Fruit fly (Drosophila melanogaster) whole organism, embryonic: ENCODE results near the gene St2.

Experiments used
- Awh ChIP-seq: fragments of 200-800 bp; sonication (Bioruptor generic); IDR thresholded peaks from 2 replicates; pipeline ENCODE4, ENCODE4 v1.3.6; 2022; ENCODE audit warnings: missing biosample characterization, missing genetic modification characterization
- Blimp-1 ChIP-seq: fragments of 200-800 bp; sonication (Bioruptor generic); optimal IDR thresholded peaks from 3 replicates; lab custom pipeline; 2018; ENCODE audit warnings: missing biosample characterization, missing genetic modification characterization, mild to moderate bottlenecking, moderate library complexity, missing genetic modification reagents
- CG10565 ChIP-seq: fragments of 200-800 bp; sonication (Bioruptor generic); optimal IDR thresholded peaks from 3 replicates; lab custom pipeline; 2016; ENCODE audit warnings: missing biosample characterization, mild to moderate bottlenecking, missing genetic modification characterization
- CG11085 ChIP-seq: fragments of 200-800 bp; sonication (Bioruptor generic); IDR thresholded peaks from 2 replicates; pipeline ENCODE4 v1.3.6; 2022; ENCODE audit warnings: missing biosample characterization, missing genetic modification characterization
- CG12071 ChIP-seq: fragments of 200-800 bp; sonication (Bioruptor generic); optimal IDR thresholded peaks from 3 replicates; lab custom pipeline; 2018; ENCODE audit warnings: missing biosample characterization, mild to moderate bottlenecking, missing genetic modification characterization
- CG14014 ChIP-seq: fragments of 200-800 bp; sonication (Bioruptor generic); IDR thresholded peaks from 2 replicates; pipeline ENCODE4 v1.3.6; 2022; ENCODE audit warnings: missing biosample characterization, missing genetic modification characterization
- CG14667 ChIP-seq: fragments of 200-800 bp; sonication (Bioruptor generic); IDR thresholded peaks from 2 replicates; pipeline ENCODE4 v1.3.6; 2022; ENCODE audit warnings: missing biosample characterization, missing genetic modification characterization
- CG14860 ChIP-seq: fragments of 200-800 bp; sonication (Bioruptor generic); IDR thresholded peaks from 3 replicates; pipeline ENCODE4 v1.3.6; 2022; ENCODE audit warnings: missing biosample characterization, missing genetic modification characterization; ENCODE audit not compliant: partially characterized antibody
- CG16815 ChIP-seq: fragments of 200-800 bp; sonication (Bioruptor generic); optimal IDR thresholded peaks from 3 replicates; lab custom pipeline; 2017; ENCODE audit warnings: missing biosample characterization, mild to moderate bottlenecking, missing genetic modification characterization
- CG17359 ChIP-seq: fragments of 200-800 bp; sonication (Bioruptor generic); optimal IDR thresholded peaks from 3 replicates; lab custom pipeline; 2018; ENCODE audit warnings: missing biosample characterization, mild to moderate bottlenecking, missing genetic modification characterization, moderate library complexity
- CG2712 ChIP-seq: fragments of 200-800 bp; optimal IDR thresholded peaks from 3 replicates; lab custom pipeline; 2019; ENCODE audit warnings: missing biosample characterization, mild to moderate bottlenecking, missing genetic modification characterization, moderate library complexity
- CG31365 ChIP-seq: fragments of 200-800 bp; sonication (Bioruptor generic); optimal IDR thresholded peaks from 2 replicates; lab custom pipeline; 2018; ENCODE audit warnings: missing biosample characterization, mild to moderate bottlenecking, missing genetic modification characterization
- CG3163 ChIP-seq: fragments of 200-800 bp; sonication (Bioruptor generic); optimal IDR thresholded peaks from 3 replicates; lab custom pipeline; 2016; ENCODE audit warnings: missing biosample characterization, missing genetic modification characterization
- CG3407 ChIP-seq: fragments of 200-800 bp; sonication (Bioruptor generic); optimal IDR thresholded peaks from 2 replicates; lab custom pipeline; 2018; ENCODE audit warnings: missing biosample characterization, mild to moderate bottlenecking, missing genetic modification characterization
- CG34224 ChIP-seq: fragments of 200-800 bp; sonication (Bioruptor generic); IDR thresholded peaks from 3 replicates; pipeline ENCODE4 v1.3.6; 2022; ENCODE audit warnings: missing biosample characterization, missing genetic modification characterization; ENCODE audit not compliant: partially characterized antibody
- CG6175 ChIP-seq: fragments of 200-800 bp; sonication (Bioruptor generic); IDR thresholded peaks from 3 replicates; pipeline ENCODE4 v1.3.6; 2022; ENCODE audit warnings: missing biosample characterization, missing genetic modification characterization
- CG7963 ChIP-seq: fragments of 200-800 bp; sonication (Bioruptor generic); IDR thresholded peaks from 3 replicates; pipeline ENCODE4 v1.3.6; 2022; ENCODE audit warnings: missing biosample characterization, missing genetic modification characterization; ENCODE audit not compliant: partially characterized antibody
- CG8924 ChIP-seq: fragments of 200-800 bp; optimal IDR thresholded peaks from 3 replicates; lab custom pipeline; 2019; ENCODE audit warnings: missing biosample characterization, mild to moderate bottlenecking, missing genetic modification characterization, moderate library complexity
- CG9437 ChIP-seq: fragments of 200-800 bp; sonication (Bioruptor generic); optimal IDR thresholded peaks from 2 replicates; lab custom pipeline; 2018; ENCODE audit warnings: missing biosample characterization, mild to moderate bottlenecking, missing genetic modification characterization
- CTCF ChIP-seq: fragments of 200-800 bp; sonication (Bioruptor generic); optimal IDR thresholded peaks from 2 replicates; lab custom pipeline; 2017; ENCODE audit warnings: missing biosample characterization, mild to moderate bottlenecking, missing genetic modification characterization, moderate library complexity
- CoRest ChIP-seq: fragments of 200-800 bp; sonication (Bioruptor generic); optimal IDR thresholded peaks from 3 replicates; lab custom pipeline; 2018; ENCODE audit warnings: missing biosample characterization, mild to moderate bottlenecking, missing genetic modification characterization, moderate library complexity
- E2f1 ChIP-seq: fragments of 200-800 bp; sonication (Bioruptor generic); IDR thresholded peaks from 2 replicates; pipeline ENCODE4 v1.3.6; 2022; ENCODE audit warnings: missing biosample characterization, missing genetic modification characterization
- H2.0 ChIP-seq: fragments of 200-800 bp; sonication (Bioruptor generic); IDR thresholded peaks from 2 replicates; pipeline ENCODE4 v1.3.6; 2022; ENCODE audit warnings: missing biosample characterization, missing genetic modification characterization
- HHEX ChIP-seq: fragments of 200-800 bp; sonication (Bioruptor generic); optimal IDR thresholded peaks from 3 replicates; lab custom pipeline; 2017; ENCODE audit warnings: missing biosample characterization, mild to moderate bottlenecking, missing genetic modification characterization, missing genetic modification reagents
- Kr ChIP-seq: fragments of 200-800 bp; sonication (Bioruptor generic); optimal IDR thresholded peaks from 2 replicates; lab custom pipeline; 2017; ENCODE audit warnings: missing biosample characterization, mild to moderate bottlenecking, missing genetic modification characterization
- Mad ChIP-seq: fragments of 200-800 bp; sonication (Bioruptor generic); optimal IDR thresholded peaks from 2 replicates; lab custom pipeline; 2016; ENCODE audit warnings: missing biosample characterization, missing genetic modification characterization
- Nf-YB ChIP-seq: fragments of 200-800 bp; sonication (Bioruptor generic); optimal IDR thresholded peaks from 3 replicates; lab custom pipeline; 2019; ENCODE audit warnings: missing biosample characterization, mild to moderate bottlenecking, missing genetic modification characterization, moderate library complexity
- Rx ChIP-seq: fragments of 200-800 bp; sonication (Bioruptor generic); IDR thresholded peaks from 2 replicates; pipeline ENCODE4 v1.3.6; 2022; ENCODE audit warnings: missing biosample characterization, missing genetic modification characterization
- TFAM ChIP-seq: fragments of 200-800 bp; sonication (Bioruptor generic); optimal IDR thresholded peaks from 2 replicates; lab custom pipeline; 2017; ENCODE audit warnings: missing biosample characterization, missing genetic modification characterization, inconsistent platforms
- Taf1 ChIP-seq: fragments of 200-800 bp; sonication (Bioruptor generic); IDR thresholded peaks from 2 replicates; pipeline ENCODE4 v1.3.6; 2022; ENCODE audit warnings: missing biosample characterization, missing genetic modification characterization
- ac ChIP-seq: fragments of 200-800 bp; sonication (Bioruptor generic); optimal IDR thresholded peaks from 3 replicates; lab custom pipeline; 2017; ENCODE audit warnings: missing biosample characterization, mild to moderate bottlenecking, missing genetic modification characterization
- amos ChIP-seq: fragments of 200-800 bp; sonication (Bioruptor generic); IDR thresholded peaks from 2 replicates; pipeline ENCODE4 v1.3.6; 2022; ENCODE audit warnings: missing biosample characterization, missing genetic modification characterization; ENCODE audit not compliant: partially characterized antibody
- bab2 ChIP-seq: fragments of 200-800 bp; sonication (Bioruptor generic); optimal IDR thresholded peaks from 2 replicates; lab custom pipeline; 2016; ENCODE audit warnings: missing biosample characterization, missing genetic modification characterization
- bsh ChIP-seq, 2 experiments: fragments of 200-800 bp; sonication (Bioruptor generic); optimal IDR thresholded peaks; 2 replicates each; lab custom pipeline; 2017 to 2018; ENCODE audit warnings: mild to moderate bottlenecking in 2 of 2, missing biosample characterization in 2 of 2, missing genetic modification characterization in 2 of 2, moderate library complexity in 1 of 2
- btn ChIP-seq: fragments of 200-800 bp; sonication (Bioruptor generic); optimal IDR thresholded peaks from 2 replicates; lab custom pipeline; 2016; ENCODE audit warnings: missing biosample characterization, missing genetic modification characterization
- cwo ChIP-seq: fragments of 200-800 bp; sonication (Bioruptor generic); optimal IDR thresholded peaks from 3 replicates; lab custom pipeline; 2017; ENCODE audit warnings: missing biosample characterization, missing genetic modification characterization, mild to moderate bottlenecking, moderate library complexity, missing genetic modification reagents
- emc ChIP-seq: fragments of 200-800 bp; sonication (Bioruptor generic); optimal IDR thresholded peaks from 2 replicates; lab custom pipeline; 2016; ENCODE audit warnings: missing biosample characterization, missing genetic modification characterization
- eyg ChIP-seq: fragments of 200-800 bp; sonication (Bioruptor generic); optimal IDR thresholded peaks from 3 replicates; lab custom pipeline; 2016; ENCODE audit warnings: missing biosample characterization, missing genetic modification characterization
- fd102C ChIP-seq: fragments of 200-800 bp; sonication (Bioruptor generic); optimal IDR thresholded peaks from 2 replicates; lab custom pipeline; 2018; ENCODE audit warnings: missing biosample characterization, mild to moderate bottlenecking, missing genetic modification characterization, moderate library complexity
- jigr1 ChIP-seq: fragments of 200-800 bp; sonication (Bioruptor generic); IDR thresholded peaks from 3 replicates; pipeline ENCODE4 v1.3.6; 2022; ENCODE audit warnings: missing biosample characterization, missing genetic modification characterization
- nom ChIP-seq: fragments of 200-800 bp; sonication (Bioruptor generic); optimal IDR thresholded peaks from 2 replicates; lab custom pipeline; 2017; ENCODE audit warnings: missing biosample characterization, missing genetic modification characterization, mild to moderate bottlenecking, moderate library complexity, missing genetic modification reagents
- pho ChIP-seq: fragments of 200-800 bp; sonication (Bioruptor generic); optimal IDR thresholded peaks from 2 replicates; lab custom pipeline; 2016; ENCODE audit warnings: missing biosample characterization, missing genetic modification characterization
- pros ChIP-seq: fragments of 200-800 bp; sonication (Bioruptor generic); optimal IDR thresholded peaks from 3 replicates; lab custom pipeline; 2019; ENCODE audit warnings: missing biosample characterization, mild to moderate bottlenecking, missing genetic modification characterization, moderate library complexity
- sim ChIP-seq: fragments of 200-800 bp; sonication (Bioruptor generic); IDR thresholded peaks from 2 replicates; pipeline ENCODE4 v1.3.6; 2022; ENCODE audit warnings: missing biosample characterization, missing genetic modification characterization
- sug ChIP-seq: fragments of 200-800 bp; optimal IDR thresholded peaks from 2 replicates; lab custom pipeline; 2019; ENCODE audit warnings: missing biosample characterization, mild to moderate bottlenecking, missing genetic modification characterization, moderate library complexity
- trh ChIP-seq: fragments of 200-800 bp; sonication (Bioruptor generic); optimal IDR thresholded peaks from 2 replicates; lab custom pipeline; 2016; ENCODE audit warnings: missing biosample characterization, missing genetic modification characterization
- vvl ChIP-seq: fragments of 200-800 bp; sonication (Bioruptor generic); IDR thresholded peaks from 2 replicates; pipeline ENCODE4 v1.3.6; 2022; ENCODE audit warnings: missing biosample characterization, missing genetic modification characterization
- wek ChIP-seq: fragments of 200-800 bp; sonication (Bioruptor generic); optimal IDR thresholded peaks from 3 replicates; lab custom pipeline; 2018; ENCODE audit warnings: missing biosample characterization, mild to moderate bottlenecking, missing genetic modification characterization, moderate library complexity

Gene St2

DNA sequence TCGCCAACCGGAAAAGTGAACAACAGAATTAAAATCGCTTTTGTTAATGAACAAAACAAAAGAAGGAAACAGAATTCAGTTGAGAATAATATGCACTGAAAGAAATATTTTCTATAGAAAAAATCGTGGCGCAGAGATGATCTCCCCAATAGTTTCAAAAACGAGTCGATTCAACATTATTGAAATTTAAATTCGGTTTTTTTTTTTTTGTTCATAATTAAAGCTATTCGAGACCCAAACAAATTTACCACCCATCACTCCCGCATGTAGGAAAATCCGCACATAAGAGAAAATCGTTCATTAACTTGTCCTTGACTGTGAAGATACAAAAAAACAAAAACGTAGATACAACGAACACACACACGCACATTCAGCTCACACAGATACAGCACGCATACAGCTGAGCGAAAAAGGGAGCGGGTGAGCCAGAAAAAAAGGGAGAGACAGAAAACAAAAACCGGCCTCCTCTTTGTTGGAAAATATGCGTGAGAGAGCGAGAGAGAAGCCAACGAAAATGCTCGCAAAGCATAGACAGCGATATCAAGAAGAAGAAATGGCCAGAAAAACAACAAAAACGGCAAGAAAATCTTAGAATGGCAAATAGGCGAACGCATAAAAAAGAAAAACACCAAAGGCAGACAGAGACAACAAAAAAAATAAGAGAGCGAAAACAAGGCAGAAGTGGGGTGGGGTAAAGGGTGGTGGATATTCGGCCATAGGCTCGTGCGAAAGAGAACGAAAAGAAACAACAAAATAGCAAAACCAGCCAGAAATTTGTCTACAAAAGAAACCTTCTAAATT is 31.4 kb upstream of the St2 start (continued):
- TF ChIP-seq CG34224 (GFP tag; lab: Robert Waterston, UW) (peak; percentile 64), HHEX (peak; percentile 37), CG14667 (GFP tag; lab: Robert Waterston, UW) (no peak), cwo (peak; percentile 47), CG14014 (GFP tag; lab: Robert Waterston, UW) (peak; percentile 66), Awh (GFP tag; lab: Robert Waterston, UW) (no peak), CG8924 (tag; lab: Kevin White, UChicago) (peak; percentile 48), sim (GFP tag; lab: Robert Waterston, UW) (no peak), CG9437 (no peak), CG11085 (GFP tag; lab: Robert Waterston, UW) (no peak), jigr1 (GFP tag; lab: Robert Waterston, UW) (no peak), wek (GFP tag; lab: Kevin White, UChicago) (no peak), emc (GFP tag; lab: Kevin White, UChicago) (no peak), CG12071 (no peak), eyg (peak; percentile 66), CG6175 (0 out of 3 replicates have a peak, but pooled peaks have one; percentile 36), CG14860 (no peak), sug (tag; lab: Kevin White, UChicago) (peak; percentile 3), TFAM (GFP tag; lab: Kevin White, UChicago) (no peak), CG2712 (tag; lab: Kevin White, UChicago) (no peak), CoRest (peak; percentile 12), Nf-YB (GFP tag; lab: Kevin White, UChicago) (peak; percentile 10), Rx (no peak), Taf1 (GFP tag; lab: Robert Waterston, UW) (no peak), bab2 (GFP tag; lab: Kevin White, UChicago) (peak; percentile 15)
- TF ChIP-seq, all 482 proteins: peak for 189

DNA sequence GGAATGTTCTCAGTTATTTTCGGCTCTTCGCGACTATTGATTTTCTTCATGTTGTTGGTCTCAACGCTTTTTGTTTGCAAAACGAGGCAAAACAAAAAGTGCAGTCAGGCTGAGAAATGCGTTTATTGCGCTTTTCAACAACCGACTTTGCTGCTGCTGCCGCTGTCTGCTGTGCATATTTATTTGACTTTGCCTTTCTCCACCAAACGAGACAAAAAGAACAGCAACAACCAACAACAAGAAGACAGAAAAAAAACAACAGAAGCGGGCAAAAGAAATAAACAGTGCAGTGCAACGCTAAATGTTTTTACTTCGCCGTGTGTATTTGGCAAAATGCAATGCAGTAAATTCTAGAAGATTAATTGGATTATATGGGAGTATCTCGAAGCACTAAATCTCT is 29.3 kb upstream of the St2 start:
- peak in 1 of 2 experiments; percentile 41 for TF ChIP-seq bsh (GFP tag; optimal IDR thresholded peaks at IDR 0.05; lab: Kevin White, UChicago)
- no peak for TF ChIP-seq CG31365 (tag; lab: Kevin White, UChicago)
- peak; percentile 31 for TF ChIP-seq nom (GFP tag; lab: Kevin White, UChicago)
- TF ChIP-seq CTCF, result no peak
- no peak for TF ChIP-seq fd102C

DNA sequence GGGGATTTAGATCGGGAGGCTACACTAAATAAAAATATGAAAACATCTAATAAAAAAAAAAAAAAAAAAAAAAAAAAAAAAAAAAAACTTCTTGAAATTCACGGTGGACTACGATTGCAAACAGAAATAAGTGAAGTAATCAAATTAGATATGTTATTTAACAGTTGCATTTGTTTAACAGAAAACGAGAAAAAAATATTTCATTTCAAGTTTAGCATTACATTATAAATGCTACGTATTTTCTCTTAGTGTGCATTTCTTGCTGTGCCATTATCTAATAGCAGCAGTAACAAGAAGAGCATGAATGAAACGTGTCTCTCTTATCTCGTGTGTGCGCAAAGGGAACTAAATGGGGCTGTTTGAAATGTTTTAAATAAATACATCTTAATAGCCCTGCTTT is 26.8 kb upstream of the St2 start:
- TF ChIP-seq Mad (GFP tag; lab: Kevin White, UChicago) (peak; percentile 39), btn (GFP tag; lab: Kevin White, UChicago) (peak; percentile 21), Kr (GFP tag; lab: Kevin White, UChicago) (no peak), ac (GFP tag; lab: Kevin White, UChicago) (no peak), CG3163 (GFP tag; lab: Kevin White, UChicago) (peak; percentile 19), amos (GFP tag; lab: Robert Waterston, UW) (no peak), trh (GFP tag; lab: Kevin White, UChicago) (peak; percentile 19), H2.0 (GFP tag; lab: Robert Waterston, UW) (peak; percentile 49), CG3407 (peak; percentile 61), CG16815 (no peak), E2f1 (peak; percentile 67; the same call in 1 of the 2 replicates), CG10565 (GFP tag; lab: Kevin White, UChicago) (no peak), sug (tag; lab: Kevin White, UChicago) (peak; percentile 25), CG7963 (GFP tag; lab: Robert Waterston, UW) (no peak), vvl (GFP tag; lab: Robert Waterston, UW) (peak; percentile 84), pros (no peak), pho (GFP tag; lab: Kevin White, UChicago) (peak; percentile 59), CG11085 (GFP tag; lab: Robert Waterston, UW) (peak; percentile 36; the same call in 1 of the 2 replicates), Blimp-1 (GFP tag; lab: Kevin White, UChicago) (peak; percentile 80), CG17359 (tag; lab: Kevin White, UChicago) (peak; percentile 88)
